Fruit fly (Drosophila melanogaster): ENCODE measurements around the gene CG46306.

DNA sequence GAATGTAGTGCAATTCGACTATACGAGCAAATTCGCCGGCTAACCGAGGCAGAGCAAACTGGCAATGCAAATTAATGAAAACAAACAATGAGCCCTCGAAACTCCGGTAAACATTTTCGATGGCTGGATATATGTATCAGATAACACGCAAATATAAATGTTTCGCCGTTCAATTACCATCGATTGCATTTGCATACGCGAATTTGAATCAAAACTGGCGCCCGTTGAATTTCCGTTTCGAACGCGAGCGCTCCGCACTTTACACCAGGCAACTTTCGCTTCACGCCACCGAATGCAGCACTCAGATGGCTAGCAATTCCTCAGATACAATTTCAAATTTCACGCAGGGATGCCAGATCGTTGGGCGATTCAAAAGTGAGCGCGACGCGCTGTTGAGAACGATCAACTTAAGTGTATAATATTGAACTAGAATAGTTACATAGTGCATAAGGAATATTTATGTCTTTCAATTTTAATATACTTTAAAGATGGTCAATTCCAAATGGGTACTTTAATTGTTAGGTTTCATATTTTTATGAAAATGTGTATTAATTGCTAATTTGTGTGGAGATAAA lies 52.1 kb downstream of the CG46306 start, which contains the start of gene if:
- TF ChIP-seq insv (optimal IDR thresholded peaks at IDR 0.05) (no peak), Sin3A (optimal IDR thresholded peaks at IDR 0.05) (no peak), Myc (optimal IDR thresholded peaks at IDR 0.05) (no peak)
